Fruit fly (Drosophila melanogaster) whole organism, embryonic: ENCODE results near the gene CG8042.

Source experiments
- B-H2 ChIP-seq: fragments of 200-800 bp; sonication (Bioruptor generic); optimal IDR thresholded peaks from 2 replicates; lab custom pipeline; 2018; ENCODE audit warnings: missing biosample characterization, mild to moderate bottlenecking, missing genetic modification characterization
- BEAF-32 ChIP-seq: fragments of 200-800 bp; sonication (Bioruptor generic); optimal IDR thresholded peaks from 3 replicates; lab custom pipeline; 2017; ENCODE audit warnings: missing biosample characterization, missing genetic modification characterization, mild to moderate bottlenecking, moderate library complexity, missing genetic modification reagents
- CG10267 ChIP-seq: fragments of 200-800 bp; sonication (Bioruptor generic); optimal IDR thresholded peaks from 2 replicates; lab custom pipeline; 2018; ENCODE audit warnings: missing biosample characterization, mild to moderate bottlenecking, missing genetic modification characterization, moderate library complexity
- CG10979 ChIP-seq: fragments of 200-800 bp; sonication (Bioruptor generic); optimal IDR thresholded peaks from 2 replicates; lab custom pipeline; 2018; ENCODE audit warnings: missing biosample characterization, mild to moderate bottlenecking, missing genetic modification characterization, moderate library complexity
- CG11695 ChIP-seq: fragments of 200-800 bp; sonication (Bioruptor generic); IDR thresholded peaks from 3 replicates; pipeline ENCODE4 v1.3.6; 2022; ENCODE audit warnings: missing biosample characterization, missing genetic modification characterization
- CG13624 ChIP-seq: fragments of 200-800 bp; sonication (Bioruptor generic); optimal IDR thresholded peaks from 2 replicates; lab custom pipeline; 2016; ENCODE audit warnings: missing biosample characterization, missing genetic modification characterization
- CG15696 ChIP-seq: fragments of 200-800 bp; sonication (Bioruptor generic); optimal IDR thresholded peaks from 2 replicates; lab custom pipeline; 2019; ENCODE audit warnings: missing biosample characterization, mild to moderate bottlenecking, missing genetic modification characterization, moderate library complexity
- CG2199 ChIP-seq: fragments of 200-800 bp; sonication (Bioruptor generic); IDR thresholded peaks from 3 replicates; pipeline ENCODE4 v1.3.6; 2022; ENCODE audit warnings: missing biosample characterization, missing genetic modification characterization
- CG3726 ChIP-seq: fragments of 200-800 bp; sonication (Bioruptor generic); IDR thresholded peaks from 3 replicates; pipeline ENCODE4, ENCODE4 v1.3.6; 2022; ENCODE audit warnings: missing biosample characterization, missing genetic modification characterization
- CG4360 ChIP-seq: fragments of 200-800 bp; sonication (Bioruptor generic); IDR thresholded peaks from 2 replicates; pipeline ENCODE4 v1.3.6; 2022; ENCODE audit warnings: missing biosample characterization, missing genetic modification characterization
- CG5180 ChIP-seq: fragments of 200-800 bp; sonication (Bioruptor generic); optimal IDR thresholded peaks from 3 replicates; lab custom pipeline; 2017; ENCODE audit warnings: missing biosample characterization, missing genetic modification characterization, mild to moderate bottlenecking, moderate library complexity, missing genetic modification reagents
- CG6683 ChIP-seq: fragments of 200-800 bp; sonication (Bioruptor generic); optimal IDR thresholded peaks from 2 replicates; lab custom pipeline; 2017; ENCODE audit warnings: missing biosample characterization, mild to moderate bottlenecking, missing genetic modification characterization, missing genetic modification reagents
- Doc2 ChIP-seq: fragments of 200-800 bp; sonication (Bioruptor generic); IDR thresholded peaks from 2 replicates; pipeline ENCODE4 v1.3.6; 2022; ENCODE audit warnings: missing biosample characterization, missing genetic modification characterization
- Dp ChIP-seq: fragments of 200-800 bp; sonication (Bioruptor generic); optimal IDR thresholded peaks from 2 replicates; lab custom pipeline; 2018; ENCODE audit warnings: missing biosample characterization, mild to moderate bottlenecking, missing genetic modification characterization, moderate library complexity
- Dref ChIP-seq: fragments of 200-800 bp; sonication (Bioruptor generic); IDR thresholded peaks from 2 replicates; pipeline ENCODE4 v1.3.6; 2022; ENCODE audit warnings: missing biosample characterization, missing genetic modification characterization
- Fer1 ChIP-seq: fragments of 200-800 bp; sonication (Bioruptor generic); optimal IDR thresholded peaks from 2 replicates; lab custom pipeline; 2017; ENCODE audit warnings: missing biosample characterization, mild to moderate bottlenecking, missing genetic modification characterization
- Gug ChIP-seq: fragments of 200-800 bp; sonication (Bioruptor generic); IDR thresholded peaks from 4 replicates; pipeline ENCODE4 v1.3.6; 2022; ENCODE audit warnings: missing biosample characterization, missing genetic modification characterization
- HmgD ChIP-seq: fragments of 200-800 bp; sonication (Bioruptor generic); optimal IDR thresholded peaks from 3 replicates; lab custom pipeline; 2016; ENCODE audit warnings: missing biosample characterization, missing genetic modification characterization
- Hmr ChIP-seq: fragments of 200-800 bp; sonication (Bioruptor generic); optimal IDR thresholded peaks from 3 replicates; lab custom pipeline; 2017; ENCODE audit warnings: mild to moderate bottlenecking, missing biosample characterization, missing genetic modification reagents, missing genetic modification characterization
- Hmx ChIP-seq: fragments of 200-800 bp; sonication (Bioruptor generic); optimal IDR thresholded peaks from 2 replicates; lab custom pipeline; 2016; ENCODE audit warnings: missing biosample characterization, missing genetic modification characterization
- Hr51 ChIP-seq, 2 experiments: fragments of 200-800 bp; sonication (Bioruptor generic); optimal IDR thresholded peaks; 2 replicates in 1 of 2; 3 replicates in 1 of 2; lab custom pipeline; 2016 to 2018; ENCODE audit warnings: missing biosample characterization in 2 of 2, missing genetic modification characterization in 2 of 2, mild to moderate bottlenecking in 1 of 2, moderate library complexity in 1 of 2
- Hr78 ChIP-seq, 2 experiments: fragments of 200-800 bp in 1 of 2; fragments of >200 bp in 1 of 2; sonication (Bioruptor generic) in 1 of 2; optimal IDR thresholded peaks; 2 replicates each; lab custom pipeline; 2017 to 2019; ENCODE audit warnings: missing biosample characterization in 2 of 2, missing genetic modification characterization in 2 of 2, mild to moderate bottlenecking in 1 of 2, moderate library complexity in 1 of 2
- Lpt ChIP-seq: fragments of >200 bp; optimal IDR thresholded peaks from 2 replicates; lab custom pipeline; 2018; ENCODE audit warnings: missing biosample characterization, missing genetic modification characterization
- NK7.1 ChIP-seq: fragments of 200-800 bp; sonication (Bioruptor generic); optimal IDR thresholded peaks from 3 replicates; lab custom pipeline; 2016; ENCODE audit warnings: missing biosample characterization, missing genetic modification characterization
- Oaz ChIP-seq: fragments of 200-800 bp; sonication (Bioruptor generic); IDR thresholded peaks from 2 replicates; pipeline ENCODE4 v1.3.6; 2022; ENCODE audit warnings: missing biosample characterization, missing genetic modification characterization
- Oli ChIP-seq: fragments of 200-800 bp; sonication (Bioruptor generic); optimal IDR thresholded peaks from 2 replicates; lab custom pipeline; 2018; ENCODE audit warnings: missing biosample characterization, mild to moderate bottlenecking, missing genetic modification characterization, moderate library complexity
- Rx ChIP-seq: fragments of 200-800 bp; sonication (Bioruptor generic); IDR thresholded peaks from 2 replicates; pipeline ENCODE4 v1.3.6; 2022; ENCODE audit warnings: missing biosample characterization, missing genetic modification characterization
- Sin3A ChIP-seq: fragments of >200 bp; optimal IDR thresholded peaks from 2 replicates; lab custom pipeline; 2018
- Sox100B ChIP-seq: fragments of 200-800 bp; sonication (Bioruptor generic); optimal IDR thresholded peaks from 3 replicates; lab custom pipeline; 2018; ENCODE audit warnings: missing biosample characterization, mild to moderate bottlenecking, missing genetic modification characterization
- Sry-β ChIP-seq: fragments of 200-800 bp; sonication (Bioruptor generic); optimal IDR thresholded peaks from 2 replicates; lab custom pipeline; 2018; ENCODE audit warnings: missing biosample characterization, mild to moderate bottlenecking, missing genetic modification characterization, moderate library complexity
- az2 ChIP-seq: fragments of 200-800 bp; sonication (Bioruptor generic); optimal IDR thresholded peaks from 3 replicates; lab custom pipeline; 2016; ENCODE audit warnings: missing biosample characterization, missing genetic modification characterization
- cad ChIP-seq: fragments of >200 bp; optimal IDR thresholded peaks from 2 replicates; lab custom pipeline; 2017; ENCODE audit warnings: missing biosample characterization, missing genetic modification characterization
- dati ChIP-seq: fragments of 200-800 bp; sonication (Bioruptor generic); IDR thresholded peaks from 2 replicates; pipeline ENCODE4 v1.3.6; 2022; ENCODE audit warnings: missing biosample characterization, missing genetic modification characterization
- dpn ChIP-seq, 2 experiments: fragments of 200-800 bp; sonication (Bioruptor generic); optimal IDR thresholded peaks; 3 replicates each; lab custom pipeline; 2016; ENCODE audit warnings: missing biosample characterization in 2 of 2, missing genetic modification characterization in 2 of 2
- ems ChIP-seq: fragments of 200-800 bp; sonication (Bioruptor generic); optimal IDR thresholded peaks from 3 replicates; lab custom pipeline; 2016; ENCODE audit warnings: missing biosample characterization, missing genetic modification characterization
- eyg ChIP-seq: fragments of 200-800 bp; sonication (Bioruptor generic); optimal IDR thresholded peaks from 3 replicates; lab custom pipeline; 2016; ENCODE audit warnings: missing biosample characterization, missing genetic modification characterization
- gcm2 ChIP-seq: fragments of 200-800 bp; sonication (Bioruptor generic); optimal IDR thresholded peaks from 2 replicates; lab custom pipeline; 2016; ENCODE audit warnings: missing biosample characterization, missing genetic modification characterization
- gsb-n ChIP-seq: fragments of 200-800 bp; sonication (Bioruptor generic); optimal IDR thresholded peaks from 3 replicates; lab custom pipeline; 2018; ENCODE audit warnings: missing biosample characterization, mild to moderate bottlenecking, missing genetic modification characterization
- h ChIP-seq: fragments of >200 bp; optimal IDR thresholded peaks from 2 replicates; lab custom pipeline; 2017
- ham ChIP-seq: fragments of 200-800 bp; sonication (Bioruptor generic); IDR thresholded peaks from 2 replicates; pipeline ENCODE4 v1.3.6; 2022; ENCODE audit warnings: missing biosample characterization, missing genetic modification characterization
- jing ChIP-seq: fragments of 200-800 bp; sonication (Bioruptor generic); optimal IDR thresholded peaks from 2 replicates; lab custom pipeline; 2018; ENCODE audit warnings: missing biosample characterization, mild to moderate bottlenecking, missing genetic modification characterization
- mirr ChIP-seq: fragments of 200-800 bp; sonication (Bioruptor generic); optimal IDR thresholded peaks from 3 replicates; lab custom pipeline; 2018; ENCODE audit warnings: missing biosample characterization, mild to moderate bottlenecking, missing genetic modification characterization
- nmo ChIP-seq: fragments of 200-800 bp; sonication (Bioruptor generic); optimal IDR thresholded peaks from 2 replicates; lab custom pipeline; 2018; ENCODE audit warnings: missing biosample characterization, mild to moderate bottlenecking, missing genetic modification characterization, moderate library complexity
- onecut ChIP-seq: fragments of 200-800 bp; sonication (Bioruptor generic); IDR thresholded peaks from 2 replicates; pipeline ENCODE4 v1.3.6; 2022; ENCODE audit warnings: missing biosample characterization, missing genetic modification characterization
- otp ChIP-seq: fragments of 200-800 bp; sonication (Bioruptor generic); IDR thresholded peaks from 3 replicates; pipeline ENCODE4, ENCODE4 v1.3.6; 2022; ENCODE audit warnings: missing biosample characterization, missing genetic modification characterization
- prd ChIP-seq, 3 experiments: fragments of >200 bp in 2 of 3; fragments of 200-800 bp in 1 of 3; sonication (Bioruptor generic) in 1 of 3; optimal IDR thresholded peaks in 2 of 3; IDR thresholded peaks in 1 of 3; 2 replicates in 2 of 3; 3 replicates in 1 of 3; pipeline versions ENCODE4 v1.3.6 to Lab custom; 2017 to 2022; ENCODE audit warnings: missing biosample characterization in 1 of 3, missing genetic modification characterization in 1 of 3
- rib ChIP-seq: fragments of 200-800 bp; sonication (Bioruptor generic); IDR thresholded peaks from 2 replicates; pipeline ENCODE4 v1.3.6; 2022; ENCODE audit warnings: missing biosample characterization, missing genetic modification characterization
- sisA ChIP-seq: fragments of 200-800 bp; sonication (Bioruptor generic); IDR thresholded peaks from 2 replicates; pipeline ENCODE4 v1.3.6; 2022; ENCODE audit warnings: missing biosample characterization, missing genetic modification characterization
- tgo ChIP-seq: fragments of 200-800 bp; sonication (Bioruptor generic); IDR thresholded peaks from 3 replicates; pipeline ENCODE4 v1.3.6; 2022; ENCODE audit warnings: missing biosample characterization, missing genetic modification characterization
- tio ChIP-seq: fragments of 200-800 bp; sonication (Bioruptor generic); optimal IDR thresholded peaks from 2 replicates; lab custom pipeline; 2017; ENCODE audit warnings: missing biosample characterization, missing genetic modification characterization, inconsistent platforms
- tna ChIP-seq: fragments of 200-800 bp; sonication (Bioruptor generic); IDR thresholded peaks from 2 replicates; pipeline ENCODE4 v1.3.6; 2022; ENCODE audit warnings: missing biosample characterization, missing genetic modification characterization; ENCODE audit not compliant: partially characterized antibody
- trem ChIP-seq: fragments of 200-800 bp; optimal IDR thresholded peaks from 3 replicates; lab custom pipeline; 2019; ENCODE audit warnings: missing biosample characterization, mild to moderate bottlenecking, missing genetic modification characterization, moderate library complexity
- ttk ChIP-seq: fragments of 200-800 bp; sonication (Bioruptor generic); IDR thresholded peaks from 2 replicates; pipeline ENCODE4 v2.1.2; 2022; ENCODE audit warnings: missing biosample characterization, missing genetic modification characterization

The CG8042 gene

DNA sequence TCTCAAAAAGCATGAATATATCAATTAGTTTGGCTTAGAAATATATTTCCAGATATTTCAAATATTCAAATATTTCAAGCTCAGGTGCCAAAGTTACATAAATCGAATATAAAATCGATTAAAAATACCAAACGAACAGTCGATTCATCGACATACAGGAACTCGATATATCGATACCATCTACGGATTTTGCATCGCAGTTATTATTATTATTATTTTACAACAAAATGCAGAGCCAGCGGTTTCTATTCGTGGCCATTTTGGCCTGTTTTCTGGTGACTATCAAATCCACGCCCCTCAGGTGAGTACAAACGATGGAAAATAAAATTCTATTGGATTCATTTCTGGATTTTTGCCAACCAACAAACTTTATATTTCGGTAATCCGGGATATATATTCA lies 4.3 kb downstream of the CG8042 start, which contains the start of gene RNaseX25 (continued):
- TF ChIP-seq tgo (GFP tag; lab: Robert Waterston, UW) (no peak), Dp (GFP tag; lab: Kevin White, UChicago) (peak; percentile 83), eyg (GFP tag; lab: Kevin White, UChicago) (no peak), CG10979 (tag; lab: Kevin White, UChicago) (no peak), Hr78 (GFP tag; optimal IDR thresholded peaks at IDR 0.05; lab: Kevin White, UChicago) (no peak), Sox100B (no peak), Dref (GFP tag; lab: Robert Waterston, UW) (peak; percentile 92), CG4360 (GFP tag; lab: Robert Waterston, UW) (no peak), az2 (GFP tag; lab: Kevin White, UChicago) (no peak), CG11695 (GFP tag; lab: Robert Waterston, UW) (no peak), Sin3A (lab: Kevin White, UChicago) (no peak), rib (GFP tag; lab: Robert Waterston, UW) (no peak), CG15696 (no peak), jing (GFP tag; lab: Kevin White, UChicago) (no peak), Hr51 (GFP tag; optimal IDR thresholded peaks at IDR 0.05; lab: Kevin White, UChicago) (no peak), gcm2 (GFP tag; lab: Kevin White, UChicago) (no peak), trem (tag; lab: Kevin White, UChicago) (peak; percentile 2), CG6683 (GFP tag; lab: Kevin White, UChicago) (no peak), Rx (GFP tag; lab: Robert Waterston, UW) (no peak), Oaz (GFP tag; lab: Robert Waterston, UW) (no peak), dpn (GFP tag; optimal IDR thresholded peaks at IDR 0.05; lab: Kevin White, UChicago) (no peak), dati (GFP tag; lab: Robert Waterston, UW) (no peak), NK7.1 (no peak), CG13624 (GFP tag; lab: Kevin White, UChicago) (peak; percentile 35), CG2199 (GFP tag; lab: Robert Waterston, UW) (no peak), BEAF-32 (peak; percentile 81), B-H2 (GFP tag; lab: Kevin White, UChicago) (no peak), cad (GFP tag; lab: Kevin White, UChicago) (no peak), HmgD (GFP tag; lab: Kevin White, UChicago) (no peak), ham (GFP tag; lab: Robert Waterston, UW) (no peak), CG5180 (GFP tag; lab: Kevin White, UChicago) (no peak), CG3726 (GFP tag; lab: Robert Waterston, UW) (no peak), tna (peak; percentile 91), nmo (no peak), ems (GFP tag; lab: Kevin White, UChicago) (no peak), ttk (GFP tag; lab: Robert Waterston, UW) (no peak), Fer1 (peak; percentile 28), otp (no peak), Sry-β (no peak), Doc2 (GFP tag; lab: Robert Waterston, UW) (no peak), CG10267 (tag; lab: Kevin White, UChicago) (peak; percentile 22), sisA (no peak), Gug (no peak), gsb-n (no peak), mirr (GFP tag; lab: Kevin White, UChicago) (no peak), Oli (no peak), h (no peak), prd (optimal IDR thresholded peaks at IDR 0.05; lab: Kevin White, UChicago) (no peak), prd (GFP tag; IDR thresholded peaks at IDR 0.05; lab: Robert Waterston, UW) (no peak), Hmx (GFP tag; lab: Kevin White, UChicago) (no peak), Lpt (GFP tag; lab: Kevin White, UChicago) (no peak), tio (no peak), onecut (GFP tag; lab: Robert Waterston, UW) (no peak), Hmr (no peak)
